Worm (Caenorhabditis elegans): ENCODE data around the gene C08E3.13.

DNA sequence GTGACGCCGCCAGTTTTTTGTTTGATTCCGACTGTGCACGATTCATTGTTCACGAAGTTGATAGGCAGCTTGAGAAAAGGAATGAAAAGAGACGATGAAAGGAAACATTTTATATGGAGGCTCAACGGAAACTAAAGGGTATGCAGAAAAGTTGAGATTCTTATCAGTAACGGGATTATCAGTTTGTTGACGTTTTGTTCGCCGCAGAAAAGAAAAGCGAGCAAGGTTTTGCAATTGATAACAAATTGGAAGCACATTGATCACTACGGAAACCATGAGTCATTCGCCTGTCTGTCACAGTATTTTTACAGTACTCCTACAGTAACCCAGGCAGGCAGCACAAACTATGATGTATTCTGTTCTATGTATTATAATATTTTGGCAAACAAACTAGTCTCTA lies 3.9 kb upstream of the C08E3.13 start:
- TF ChIP-seq fkh-10 (GFP tag; optimal IDR thresholded peaks at IDR 0.05) (no peak), skn-1 (tag; optimal IDR thresholded peaks at IDR 0.05) (no peak), nhr-28 (tag; optimal IDR thresholded peaks at IDR 0.05) (no peak), pqm-1 (tag; optimal IDR thresholded peaks at IDR 0.05) (peak; percentile 47), pha-4 (tag; optimal IDR thresholded peaks at IDR 0.05) (no peak), unc-62 (GFP tag; optimal IDR thresholded peaks at IDR 0.05) (no peak), fos-1 (tag; optimal IDR thresholded peaks at IDR 0.05) (no peak), egl-27 (tag; optimal IDR thresholded peaks at IDR 0.05) (no peak), ztf-11 (tag; optimal IDR thresholded peaks at IDR 0.05) (no peak), nhr-76 (tag; optimal IDR thresholded peaks at IDR 0.05) (no peak)

Data from whole organism, L3 larva.